Fruit fly (Drosophila melanogaster) whole organism, adult: ENCODE data around the gene CG5399.

Source experiments
- CG12768 ChIP-seq: fragments of 200-800 bp; sonication (Bioruptor generic); optimal IDR thresholded peaks from 2 replicates; lab custom pipeline; 2017; ENCODE audit warnings: missing biosample characterization, missing genetic modification characterization, mild to moderate bottlenecking, moderate library complexity, missing genetic modification reagents
- toe ChIP-seq: fragments of 200-800 bp; sonication (Bioruptor generic); optimal IDR thresholded peaks from 2 replicates; lab custom pipeline; 2016; ENCODE audit warnings: missing biosample characterization, missing genetic modification characterization

DNA sequence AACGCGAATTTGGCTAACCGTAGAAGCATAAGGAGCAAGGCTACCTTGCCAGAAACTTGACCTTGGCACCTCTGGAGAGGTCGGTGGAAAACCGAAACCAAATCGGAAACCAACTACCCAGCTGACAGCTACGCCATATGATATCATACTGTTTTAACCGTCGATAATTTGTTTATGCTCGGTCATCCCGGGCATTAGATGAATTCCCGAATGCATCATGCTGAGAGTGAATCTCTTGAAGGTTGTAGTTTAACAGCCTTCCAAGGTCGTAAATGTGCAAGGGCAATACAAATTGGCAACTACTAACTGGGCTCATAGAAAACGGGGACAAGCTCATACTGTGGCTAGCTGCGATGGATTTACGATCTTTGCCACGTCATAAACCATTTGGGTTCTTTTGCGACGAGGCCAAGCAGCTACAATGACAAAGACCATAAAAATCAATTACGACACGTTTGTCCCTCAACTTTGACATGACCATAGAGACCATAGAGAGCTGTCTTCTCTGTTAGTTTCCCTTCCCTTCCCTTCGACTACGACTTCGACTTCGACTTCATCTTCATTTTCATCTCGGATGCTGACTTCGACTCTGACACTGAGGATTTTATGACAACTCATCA is 41.2 kb upstream of the CG5399 start:
- TF ChIP-seq toe (GFP tag; lab: Kevin White, UChicago) = no peak
- no peak for TF ChIP-seq CG12768 (GFP tag; lab: Kevin White, UChicago)
